Worm (Caenorhabditis elegans) whole organism, L3 larva: Measurements from ENCODE around the gene F44D12.10.

Experiments used
- snpc-4 ChIP-seq: fragments of 150-350 bp; optimal IDR thresholded peaks from 2 replicates; lab custom pipeline; 2014; ENCODE audit warnings: missing biosample characterization, missing genetic modification characterization
- unc-62 ChIP-seq: fragments of 150-350 bp; sonication (generic microtip); optimal IDR thresholded peaks from 4 replicates; lab custom pipeline; 2014; ENCODE audit warnings: missing biosample characterization, missing genetic modification reagents, missing genetic modification characterization

ce11 chrIV:10036966-10037365, at the start of gene F44D12.10:
- TF ChIP-seq snpc-4 (tag; lab: Kevin White, UChicago) (no peak), unc-62 (GFP tag; lab: Kevin White, UChicago) (no peak)
